Worm (Caenorhabditis elegans) whole organism, L2 larva: ENCODE results near the gene tomm-22.

ENCODE experiments used
- C34F6.9 ChIP-seq: fragments of 150-350 bp; optimal IDR thresholded peaks from 2 replicates; lab custom pipeline; 2014; ENCODE audit warnings: missing biosample characterization, missing genetic modification characterization
- R02D3.7 ChIP-seq: fragments of 150-350 bp; optimal IDR thresholded peaks from 2 replicates; lab custom pipeline; 2014; ENCODE audit warnings: missing biosample characterization, missing genetic modification characterization
- Y55F3AM.14 ChIP-seq: fragments of 200-800 bp; sonication (Bioruptor generic); optimal IDR thresholded peaks from 2 replicates; lab custom pipeline; 2018; ENCODE audit warnings: mild to moderate bottlenecking, missing genetic modification characterization, missing compliant biosample characterization
- ZK546.5 ChIP-seq: sonication (generic microtip); optimal IDR thresholded peaks from 2 replicates; lab custom pipeline; 2017; ENCODE audit warnings: missing biosample characterization, missing genetic modification characterization
- blmp-1 ChIP-seq: sonication (generic microtip); optimal IDR thresholded peaks from 2 replicates; lab custom pipeline; 2017; ENCODE audit warnings: missing genetic modification characterization, mild to moderate bottlenecking, missing compliant biosample characterization, antibody characterized with exemption, moderate library complexity; ENCODE audit not compliant: insufficient read depth
- crh-2 ChIP-seq: sonication (generic microtip); optimal IDR thresholded peaks from 2 replicates; lab custom pipeline; 2017; ENCODE audit warnings: missing biosample characterization, missing genetic modification characterization
- dmd-4 ChIP-seq: sonication (generic microtip); optimal IDR thresholded peaks from 2 replicates; lab custom pipeline; 2017; ENCODE audit warnings: missing biosample characterization, missing genetic modification characterization
- egl-27 ChIP-seq: sonication (generic microtip); optimal IDR thresholded peaks from 3 replicates; lab custom pipeline; 2017; ENCODE audit warnings: missing biosample characterization, missing genetic modification reagents, missing genetic modification characterization
- elt-3 ChIP-seq: sonication (generic microtip); optimal IDR thresholded peaks from 2 replicates; lab custom pipeline; 2017; ENCODE audit warnings: missing biosample characterization, missing genetic modification characterization
- gmeb-1 ChIP-seq: fragments of 150-350 bp; optimal IDR thresholded peaks from 2 replicates; lab custom pipeline; 2014; ENCODE audit warnings: missing biosample characterization, missing genetic modification characterization
- lin-13 ChIP-seq: fragments of 150-350 bp; optimal IDR thresholded peaks from 2 replicates; lab custom pipeline; 2014; ENCODE audit warnings: missing biosample characterization, missing genetic modification reagents, missing genetic modification characterization
- lin-39 ChIP-seq: fragments of 150-350 bp; optimal IDR thresholded peaks from 2 replicates; lab custom pipeline; 2014; ENCODE audit warnings: missing biosample characterization, missing genetic modification reagents, missing genetic modification characterization
- lsy-2 ChIP-seq, 2 experiments: fragments of 150-350 bp in 1 of 2; sonication (generic microtip) in 1 of 2; optimal IDR thresholded peaks; 2 replicates each; lab custom pipeline; 2014 to 2017; ENCODE audit warnings: missing biosample characterization in 2 of 2, missing genetic modification characterization in 2 of 2
- mab-5 ChIP-seq: fragments of 150-350 bp; optimal IDR thresholded peaks from 2 replicates; lab custom pipeline; 2014; ENCODE audit warnings: missing biosample characterization, missing genetic modification characterization
- mbf-1 ChIP-seq: sonication (generic microtip); optimal IDR thresholded peaks from 2 replicates; lab custom pipeline; 2017; ENCODE audit warnings: missing biosample characterization, missing genetic modification characterization
- mdl-1 ChIP-seq, 2 experiments: fragments of 150-350 bp in 1 of 2; sonication (generic microtip) in 1 of 2; optimal IDR thresholded peaks; 2 replicates each; lab custom pipeline; 2017; ENCODE audit warnings: missing biosample characterization in 2 of 2, missing genetic modification characterization in 2 of 2
- nhr-10 ChIP-seq: sonication (generic microtip); optimal IDR thresholded peaks from 2 replicates; lab custom pipeline; 2017; ENCODE audit warnings: missing biosample characterization, missing genetic modification characterization
- nhr-12 ChIP-seq: fragments of 150-350 bp; optimal IDR thresholded peaks from 2 replicates; lab custom pipeline; 2014; ENCODE audit warnings: missing biosample characterization, missing genetic modification characterization
- nhr-129 ChIP-seq: fragments of 150-350 bp; optimal IDR thresholded peaks from 2 replicates; lab custom pipeline; 2014; ENCODE audit warnings: missing biosample characterization, missing genetic modification characterization
- nhr-21 ChIP-seq: fragments of 150-350 bp; optimal IDR thresholded peaks from 2 replicates; lab custom pipeline; 2014; ENCODE audit warnings: missing biosample characterization, missing genetic modification characterization
- nhr-23 ChIP-seq: fragments of 150-350 bp; optimal IDR thresholded peaks from 2 replicates; lab custom pipeline; 2014; ENCODE audit warnings: missing biosample characterization, missing genetic modification reagents, missing genetic modification characterization
- nhr-237 ChIP-seq: fragments of 150-350 bp; optimal IDR thresholded peaks from 2 replicates; lab custom pipeline; 2014; ENCODE audit warnings: missing biosample characterization, missing genetic modification characterization
- peb-1 ChIP-seq: fragments of 150-350 bp; optimal IDR thresholded peaks from 2 replicates; lab custom pipeline; 2014; ENCODE audit warnings: missing biosample characterization, missing genetic modification characterization
- sem-4 ChIP-seq: fragments of 150-350 bp; optimal IDR thresholded peaks from 2 replicates; lab custom pipeline; 2014; ENCODE audit warnings: missing biosample characterization, missing genetic modification reagents, missing genetic modification characterization
- skn-1 ChIP-seq: sonication (generic microtip); optimal IDR thresholded peaks from 2 replicates; lab custom pipeline; 2017; ENCODE audit warnings: missing biosample characterization, missing genetic modification characterization
- sma-3 ChIP-seq: sonication (generic microtip); optimal IDR thresholded peaks from 2 replicates; lab custom pipeline; 2016; ENCODE audit warnings: missing genetic modification reagents, missing genetic modification characterization, missing compliant biosample characterization
- sma-9 ChIP-seq, 2 experiments: fragments of 150-350 bp in 1 of 2; sonication (generic microtip) in 1 of 2; optimal IDR thresholded peaks; 2 replicates each; lab custom pipeline; 2014 to 2016; ENCODE audit warnings: missing genetic modification characterization in 2 of 2, mild to moderate bottlenecking in 1 of 2, missing biosample characterization in 1 of 2, missing compliant biosample characterization in 1 of 2, missing genetic modification reagents in 1 of 2, moderate library complexity in 1 of 2
- snpc-4 ChIP-seq: fragments of 150-350 bp; optimal IDR thresholded peaks from 2 replicates; lab custom pipeline; 2014; ENCODE audit warnings: missing biosample characterization, missing genetic modification characterization
- unc-55 ChIP-seq: fragments of 150-350 bp; sonication (generic microtip); optimal IDR thresholded peaks from 3 replicates; lab custom pipeline; 2014; ENCODE audit warnings: missing biosample characterization, missing genetic modification reagents, missing genetic modification characterization
- unc-62 ChIP-seq: fragments of 150-350 bp; optimal IDR thresholded peaks from 2 replicates; lab custom pipeline; 2014; ENCODE audit warnings: missing biosample characterization, missing genetic modification reagents, missing genetic modification characterization
- ztf-1 ChIP-seq: fragments of 200-800 bp; sonication (Bioruptor generic); conservative IDR thresholded peaks from 2 replicates; pipeline ENCODE4 v1.3.6; 2022; ENCODE audit warnings: missing genetic modification characterization, missing compliant biosample characterization
- ztf-11 ChIP-seq: sonication (generic microtip); optimal IDR thresholded peaks from 2 replicates; lab custom pipeline; 2017; ENCODE audit warnings: missing biosample characterization, missing genetic modification characterization
- ztf-4 ChIP-seq: fragments of 150-350 bp; optimal IDR thresholded peaks from 2 replicates; lab custom pipeline; 2014; ENCODE audit warnings: missing biosample characterization, missing genetic modification characterization

The tomm-22 gene

ce11 chrII:470375-470774, at the start of gene tomm-22:
Gene tomm-22 (minus strand): TSS chrII:470475.
- no peak for TF ChIP-seq mdl-1 (tag; optimal IDR thresholded peaks at IDR 0.05; lab: Kevin White, UChicago)
- TF ChIP-seq mbf-1: no peak
- TF ChIP-seq peb-1 (tag; lab: Kevin White, UChicago): no peak
- TF ChIP-seq dmd-4 (tag; lab: Kevin White, UChicago): no peak
- TF ChIP-seq crh-2: no peak
- TF ChIP-seq mab-5: no peak
- no peak for TF ChIP-seq C34F6.9 (tag; lab: Kevin White, UChicago)
- no peak for TF ChIP-seq sma-3 (GFP tag; lab: Kevin White, UChicago)
- no peak for TF ChIP-seq skn-1
- no peak for TF ChIP-seq unc-55 (GFP tag; lab: Kevin White, UChicago)
- TF ChIP-seq nhr-10 (tag; lab: Kevin White, UChicago): no peak
- TF ChIP-seq lsy-2 (tag; optimal IDR thresholded peaks at IDR 0.05; lab: Kevin White, UChicago): no peak
- TF ChIP-seq nhr-23 (tag; lab: Kevin White, UChicago): no peak
- no peak for TF ChIP-seq blmp-1
- TF ChIP-seq ztf-1 (GFP tag; lab: Robert Waterston, UW): no peak
- TF ChIP-seq Y55F3AM.14 (GFP tag; lab: Kevin White, UChicago): no peak
- no peak for TF ChIP-seq ztf-4 (tag; lab: Kevin White, UChicago)
- TF ChIP-seq nhr-129 (tag; lab: Kevin White, UChicago): no peak
- TF ChIP-seq, all 48 proteins: peak for 0

ce11 chrII:515765-516164, 45.5 kb upstream of the tomm-22 start, which contains the start of gene mab-9:
Gene mab-9 (plus strand): TSS chrII:516024.
- TF ChIP-seq unc-55 (GFP tag; lab: Kevin White, UChicago) (peak; percentile 25), unc-62 (GFP tag; lab: Kevin White, UChicago) (no peak)
- TF ChIP-seq, all 48 proteins: peak for 1

- peak; percentile 80 for TF ChIP-seq mab-5
- no peak for TF ChIP-seq sma-3 (GFP tag; lab: Kevin White, UChicago)
- no peak for TF ChIP-seq sma-9 (GFP tag; optimal IDR thresholded peaks at IDR 0.05; lab: Kevin White, UChicago)
- TF ChIP-seq sma-9 (tag; optimal IDR thresholded peaks at IDR 0.05; lab: Kevin White, UChicago): no peak
- peak; percentile 54 for TF ChIP-seq unc-55 (GFP tag; lab: Kevin White, UChicago)
- TF ChIP-seq nhr-23 (tag; lab: Kevin White, UChicago): no peak
Measured at ce11 chrII:512630-513029, 42.4 kb upstream of the tomm-22 start.

- TF ChIP-seq mab-5 (peak; percentile 48), unc-55 (GFP tag; lab: Kevin White, UChicago) (peak; percentile 43), ztf-11 (tag; lab: Kevin White, UChicago) (no peak), nhr-129 (tag; lab: Kevin White, UChicago) (no peak)
Measured at ce11 chrII:511968-512367, 41.7 kb upstream of the tomm-22 start.

ce11 chrII:509230-509629, 39.0 kb upstream of the tomm-22 start, which contains the start of gene srh-105:
Gene srh-105 (minus strand): TSS chrII:509330.
- TF ChIP-seq sem-4 (tag; lab: Kevin White, UChicago) (no peak), ztf-4 (tag; lab: Kevin White, UChicago) (no peak), gmeb-1 (tag; lab: Kevin White, UChicago) (no peak), R02D3.7 (tag; lab: Kevin White, UChicago) (no peak), nhr-23 (tag; lab: Kevin White, UChicago) (no peak), ZK546.5 (no peak), nhr-21 (tag; lab: Kevin White, UChicago) (no peak), blmp-1 (no peak), crh-2 (no peak)

- TF ChIP-seq elt-3 (tag; lab: Kevin White, UChicago) (no peak), Y55F3AM.14 (GFP tag; lab: Kevin White, UChicago) (no peak), nhr-10 (tag; lab: Kevin White, UChicago) (no peak), mab-5 (no peak), nhr-237 (tag; lab: Kevin White, UChicago) (no peak), nhr-23 (tag; lab: Kevin White, UChicago) (no peak), ztf-1 (GFP tag; lab: Robert Waterston, UW) (no peak), snpc-4 (tag; lab: Kevin White, UChicago) (no peak), unc-62 (GFP tag; lab: Kevin White, UChicago) (no peak), lin-13 (no peak), sma-3 (GFP tag; lab: Kevin White, UChicago) (no peak), nhr-129 (tag; lab: Kevin White, UChicago) (no peak), C34F6.9 (tag; lab: Kevin White, UChicago) (no peak), dmd-4 (tag; lab: Kevin White, UChicago) (no peak), mdl-1 (tag; optimal IDR thresholded peaks at IDR 0.05; lab: Kevin White, UChicago) (no peak), egl-27 (tag; lab: Kevin White, UChicago) (no peak), blmp-1 (no peak), ZK546.5 (no peak), lin-39 (tag; lab: Kevin White, UChicago) (no peak), nhr-12 (tag; lab: Kevin White, UChicago) (no peak)
Measured at ce11 chrII:508603-509002, 38.3 kb upstream of the tomm-22 start.
